Fruit fly (Drosophila melanogaster): ENCODE measurements around the gene CG8993.
A peak's percentile ranks its signal among the peaks of the same experiment; 100 is the strongest.

The CG8993 gene

dm6 chr3L:2417399-2418040, 45.5 kb downstream of the CG8993 start:
- no peak for TF ChIP-seq ovo (GFP tag; optimal IDR thresholded peaks at IDR 0.05)
- peak; percentile 82 for TF ChIP-seq CG11617 (GFP tag; optimal IDR thresholded peaks at IDR 0.05)
- no peak for TF ChIP-seq cnc (optimal IDR thresholded peaks at IDR 0.05)
- no peak for TF ChIP-seq Clk (GFP tag; optimal IDR thresholded peaks at IDR 0.05)
- peak; percentile 80 for TF ChIP-seq pad (GFP tag; optimal IDR thresholded peaks at IDR 0.05)
- no peak for TF ChIP-seq cic (GFP tag; optimal IDR thresholded peaks at IDR 0.05)
- TF ChIP-seq kay (GFP tag; ENCODE audit: borderline replicate concordance), result peak; percentile 42
- TF ChIP-seq CG7045 (GFP tag; optimal IDR thresholded peaks at IDR 0.05), result peak; percentile 77
- peak; percentile 18 for TF ChIP-seq CG1620 (GFP tag; optimal IDR thresholded peaks at IDR 0.05)
- TF ChIP-seq tj (GFP tag; optimal IDR thresholded peaks at IDR 0.05), result peak; percentile 76
- TF ChIP-seq CG12768 (GFP tag; optimal IDR thresholded peaks at IDR 0.05), result peak; percentile 11
- TF ChIP-seq CG14711 (tag; optimal IDR thresholded peaks at IDR 0.05), result peak; percentile 61
- peak; percentile 1 for TF ChIP-seq Hr96 (GFP tag; optimal IDR thresholded peaks at IDR 0.05)
- peak; percentile 22 for TF ChIP-seq Crg-1 (GFP tag; optimal IDR thresholded peaks at IDR 0.05)
- TF ChIP-seq bab1 (GFP tag; optimal IDR thresholded peaks at IDR 0.05), result peak; percentile 94
- peak; percentile 48 for TF ChIP-seq CG33017 (tag; optimal IDR thresholded peaks at IDR 0.05)
- peak; percentile 65 for TF ChIP-seq CG7101 (tag; optimal IDR thresholded peaks at IDR 0.05)
- TF ChIP-seq Mnt (GFP tag; optimal IDR thresholded peaks at IDR 0.05), result no peak
- peak; percentile 20 for TF ChIP-seq toe (GFP tag; optimal IDR thresholded peaks at IDR 0.05)
- peak; percentile 32 for TF ChIP-seq CG5204 (GFP tag; optimal IDR thresholded peaks at IDR 0.05)

- TF ChIP-seq CG5204 (GFP tag; optimal IDR thresholded peaks at IDR 0.05) (no peak), CG33017 (tag; optimal IDR thresholded peaks at IDR 0.05) (no peak), Mnt (GFP tag; optimal IDR thresholded peaks at IDR 0.05) (no peak), Crg-1 (GFP tag; optimal IDR thresholded peaks at IDR 0.05) (no peak), CG1620 (GFP tag; optimal IDR thresholded peaks at IDR 0.05) (no peak), CG7101 (tag; optimal IDR thresholded peaks at IDR 0.05) (no peak), bab1 (GFP tag; optimal IDR thresholded peaks at IDR 0.05) (peak; percentile 71), toe (GFP tag; optimal IDR thresholded peaks at IDR 0.05) (no peak), Clk (GFP tag; optimal IDR thresholded peaks at IDR 0.05) (no peak), cic (GFP tag; optimal IDR thresholded peaks at IDR 0.05) (no peak), CG14711 (tag; optimal IDR thresholded peaks at IDR 0.05) (peak; percentile 60), pad (GFP tag; optimal IDR thresholded peaks at IDR 0.05) (no peak), tj (GFP tag; optimal IDR thresholded peaks at IDR 0.05) (no peak), Hr96 (GFP tag; optimal IDR thresholded peaks at IDR 0.05) (no peak), CG7045 (GFP tag; optimal IDR thresholded peaks at IDR 0.05) (peak; percentile 4), kay (GFP tag; ENCODE audit: borderline replicate concordance) (peak; percentile 58), cnc (optimal IDR thresholded peaks at IDR 0.05) (no peak), ovo (GFP tag; optimal IDR thresholded peaks at IDR 0.05) (no peak)
Measured at dm6 chr3L:2418769-2419168, 46.8 kb downstream of the CG8993 start.

- no peak for TF ChIP-seq tj (GFP tag; optimal IDR thresholded peaks at IDR 0.05)
- no peak for TF ChIP-seq CG12768 (GFP tag; optimal IDR thresholded peaks at IDR 0.05)
- no peak for TF ChIP-seq CG14711 (tag; optimal IDR thresholded peaks at IDR 0.05)
- TF ChIP-seq ovo (GFP tag; optimal IDR thresholded peaks at IDR 0.05), result no peak
- no peak for TF ChIP-seq kay (GFP tag; ENCODE audit: borderline replicate concordance)
- no peak for TF ChIP-seq toe (GFP tag; optimal IDR thresholded peaks at IDR 0.05)
Measured at dm6 chr3L:2421138-2421537, 49.1 kb downstream of the CG8993 start.

Data from whole organism, adult.